Worm (Caenorhabditis elegans): Measurements from ENCODE around the gene fkh-9.
A peak's percentile ranks its signal among the peaks of the same experiment; 100 is the strongest.

fkh-9 gene

DNA sequence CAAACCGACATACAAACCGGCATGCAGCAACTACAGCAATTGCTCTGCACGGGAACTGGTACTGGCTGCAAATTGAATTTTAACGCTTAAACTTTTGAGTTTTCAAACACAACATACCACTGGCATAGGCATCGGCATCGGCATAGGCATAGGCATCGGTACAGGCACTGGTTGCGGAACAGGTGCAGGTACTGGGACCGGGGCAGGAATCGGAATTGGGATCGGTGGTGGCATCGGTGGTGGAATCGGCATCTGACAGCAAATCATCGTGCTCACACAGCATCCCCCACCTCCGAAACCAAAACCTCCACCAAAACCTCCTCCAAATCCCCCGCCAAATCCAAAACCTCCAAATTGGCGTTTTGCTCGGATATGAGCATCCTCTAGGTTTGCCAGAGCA, 32.6 kb downstream of the fkh-9 start:
- TF ChIP-seq aly-2 (tag; optimal IDR thresholded peaks at IDR 0.05) = no peak
- TF ChIP-seq nhr-237 (tag; optimal IDR thresholded peaks at IDR 0.05) = no peak
- TF ChIP-seq C34F6.9 (tag; optimal IDR thresholded peaks at IDR 0.05) = no peak
- no peak for TF ChIP-seq nhr-11 (tag; optimal IDR thresholded peaks at IDR 0.05)
- no peak for TF ChIP-seq fos-1 (tag; optimal IDR thresholded peaks at IDR 0.05)
- TF ChIP-seq ama-1 (optimal IDR thresholded peaks at IDR 0.05) = no peak
- TF ChIP-seq ztf-11 (tag; optimal IDR thresholded peaks at IDR 0.05) = no peak
- no peak for TF ChIP-seq peb-1 (tag; optimal IDR thresholded peaks at IDR 0.05)
- TF ChIP-seq R02D3.7 (tag; optimal IDR thresholded peaks at IDR 0.05) = no peak
- no peak for TF ChIP-seq lin-13 (GFP tag; optimal IDR thresholded peaks at IDR 0.05)
- no peak for TF ChIP-seq crh-2 (tag; optimal IDR thresholded peaks at IDR 0.05)
- TF ChIP-seq elt-3 (tag; optimal IDR thresholded peaks at IDR 0.05) = no peak
- TF ChIP-seq alr-1 (tag; optimal IDR thresholded peaks at IDR 0.05) = no peak
- no peak for TF ChIP-seq nhr-25 (tag; optimal IDR thresholded peaks at IDR 0.05)
- no peak for TF ChIP-seq lin-39 (tag; optimal IDR thresholded peaks at IDR 0.05)
- no peak for TF ChIP-seq unc-55 (GFP tag; optimal IDR thresholded peaks at IDR 0.05)
- no peak for TF ChIP-seq nhr-23 (tag; optimal IDR thresholded peaks at IDR 0.05)

- TF ChIP-seq sma-3 (GFP tag; optimal IDR thresholded peaks at IDR 0.05) = peak; percentile 37
- no peak for TF ChIP-seq unc-55 (GFP tag; optimal IDR thresholded peaks at IDR 0.05)
- TF ChIP-seq fos-1 (tag; optimal IDR thresholded peaks at IDR 0.05) = peak; percentile 14
Observed at ce11 chrX:3793389-3793788, 33.4 kb downstream of the fkh-9 start.

- no peak for TF ChIP-seq mbf-1 (tag; optimal IDR thresholded peaks at IDR 0.05)
- TF ChIP-seq Y55F3AM.14 (GFP tag; optimal IDR thresholded peaks at IDR 0.05) = no peak
- TF ChIP-seq lin-13 (GFP tag; optimal IDR thresholded peaks at IDR 0.05) = no peak
- TF ChIP-seq sem-4 (tag; optimal IDR thresholded peaks at IDR 0.05) = no peak
- no peak for TF ChIP-seq nhr-23 (tag; optimal IDR thresholded peaks at IDR 0.05)
- TF ChIP-seq skn-1 (tag; optimal IDR thresholded peaks at IDR 0.05) = no peak
- TF ChIP-seq lin-11 (tag; optimal IDR thresholded peaks at IDR 0.05) = no peak
- TF ChIP-seq egl-27 (tag; optimal IDR thresholded peaks at IDR 0.05) = no peak
- no peak for TF ChIP-seq ceh-16 (tag; optimal IDR thresholded peaks at IDR 0.05)
- TF ChIP-seq elt-3 (tag; optimal IDR thresholded peaks at IDR 0.05) = no peak
- TF ChIP-seq snpc-4 (tag; optimal IDR thresholded peaks at IDR 0.05) = no peak
- no peak for TF ChIP-seq mab-5 (tag; optimal IDR thresholded peaks at IDR 0.05)
- TF ChIP-seq gmeb-1 (tag; optimal IDR thresholded peaks at IDR 0.05) = no peak
- no peak for TF ChIP-seq crh-2 (tag; optimal IDR thresholded peaks at IDR 0.05)
- TF ChIP-seq ztf-11 (tag; optimal IDR thresholded peaks at IDR 0.05) = no peak
- no peak for TF ChIP-seq nhr-11 (tag; optimal IDR thresholded peaks at IDR 0.05)
Observed at ce11 chrX:3792715-3793114, 34.0 kb downstream of the fkh-9 start, which contains the start of gene idpp-5. Gene idpp-5, minus strand, starts transcription at chrX:3792815.

DNA sequence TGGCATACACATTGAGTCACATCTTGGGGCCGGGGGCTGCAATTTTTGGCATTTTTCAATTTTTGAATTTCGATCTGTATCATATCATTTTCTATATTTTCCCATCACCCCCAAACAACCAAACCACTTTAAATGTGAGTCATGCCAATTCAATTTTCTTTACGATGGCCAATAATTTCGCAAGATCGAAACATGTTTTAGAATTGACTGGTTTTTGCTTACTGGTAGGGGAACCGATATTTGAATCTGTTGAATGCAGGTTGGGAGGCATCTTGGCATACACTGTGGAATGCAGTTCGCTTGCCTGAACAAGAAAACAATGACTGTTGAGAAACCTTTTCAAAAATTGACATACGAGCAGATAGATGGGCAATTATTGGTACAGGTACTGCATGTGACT, 35.7 kb downstream of the fkh-9 start:
- TF ChIP-seq egl-27 (tag; optimal IDR thresholded peaks at IDR 0.05) (no peak), mbf-1 (tag; optimal IDR thresholded peaks at IDR 0.05) (no peak), mab-5 (tag; optimal IDR thresholded peaks at IDR 0.05) (no peak), mdl-1 (tag; optimal IDR thresholded peaks at IDR 0.05) (no peak), R02D3.7 (tag; optimal IDR thresholded peaks at IDR 0.05) (no peak), sma-3 (GFP tag; optimal IDR thresholded peaks at IDR 0.05) (no peak), zag-1 (tag; optimal IDR thresholded peaks at IDR 0.05) (no peak), nhr-21 (tag; optimal IDR thresholded peaks at IDR 0.05) (no peak), nhr-11 (tag; optimal IDR thresholded peaks at IDR 0.05) (no peak), ztf-1 (GFP tag; conservative IDR thresholded peaks at IDR 0.05) (no peak), lin-39 (tag; optimal IDR thresholded peaks at IDR 0.05) (no peak), unc-39 (tag; optimal IDR thresholded peaks at IDR 0.05) (no peak), sem-4 (tag; optimal IDR thresholded peaks at IDR 0.05) (no peak)

- TF ChIP-seq nhr-25 (tag; optimal IDR thresholded peaks at IDR 0.05) (peak; percentile 93), nhr-6 (tag; optimal IDR thresholded peaks at IDR 0.05) (peak; percentile 61), unc-62 (GFP tag; optimal IDR thresholded peaks at IDR 0.05) (no peak), alr-1 (tag; optimal IDR thresholded peaks at IDR 0.05) (no peak), nhr-11 (tag; optimal IDR thresholded peaks at IDR 0.05) (no peak), C34F6.9 (tag; optimal IDR thresholded peaks at IDR 0.05) (peak; percentile 29), nhr-237 (tag; optimal IDR thresholded peaks at IDR 0.05) (no peak), fos-1 (tag; optimal IDR thresholded peaks at IDR 0.05) (peak; percentile 32), ZK546.5 (tag; optimal IDR thresholded peaks at IDR 0.05) (no peak), crh-2 (tag; optimal IDR thresholded peaks at IDR 0.05) (peak; percentile 74), ceh-16 (tag; optimal IDR thresholded peaks at IDR 0.05) (peak; percentile 52), mdl-1 (tag; optimal IDR thresholded peaks at IDR 0.05) (peak in 1 of 2 experiments; percentile 13), lin-11 (tag; optimal IDR thresholded peaks at IDR 0.05) (no peak), egl-27 (tag; optimal IDR thresholded peaks at IDR 0.05) (no peak), nhr-12 (tag; optimal IDR thresholded peaks at IDR 0.05) (no peak), peb-1 (tag; optimal IDR thresholded peaks at IDR 0.05) (no peak), Y55F3AM.14 (GFP tag; optimal IDR thresholded peaks at IDR 0.05) (no peak), skn-1 (tag; optimal IDR thresholded peaks at IDR 0.05) (no peak), snpc-4 (tag; optimal IDR thresholded peaks at IDR 0.05) (no peak), mbf-1 (tag; optimal IDR thresholded peaks at IDR 0.05) (no peak), lin-13 (GFP tag; optimal IDR thresholded peaks at IDR 0.05) (no peak), ztf-1 (GFP tag; conservative IDR thresholded peaks at IDR 0.05) (no peak), nhr-10 (tag; optimal IDR thresholded peaks at IDR 0.05) (no peak), sma-9 (GFP tag; optimal IDR thresholded peaks at IDR 0.05) (peak; percentile 78), sma-9 (tag; optimal IDR thresholded peaks at IDR 0.05) (no peak), nhr-21 (tag; optimal IDR thresholded peaks at IDR 0.05) (peak; percentile 67), mab-5 (tag; optimal IDR thresholded peaks at IDR 0.05) (no peak), ztf-11 (tag; optimal IDR thresholded peaks at IDR 0.05) (no peak), blmp-1 (tag; optimal IDR thresholded peaks at IDR 0.05; ENCODE audit: insufficient read depth) (no peak), F13H6.1 (tag; optimal IDR thresholded peaks at IDR 0.05) (peak; percentile 68)
Observed at ce11 chrX:3788483-3788882, 38.3 kb downstream of the fkh-9 start.
